Worm (Caenorhabditis elegans): ENCODE measurements around the gene R05A10.3.

DNA sequence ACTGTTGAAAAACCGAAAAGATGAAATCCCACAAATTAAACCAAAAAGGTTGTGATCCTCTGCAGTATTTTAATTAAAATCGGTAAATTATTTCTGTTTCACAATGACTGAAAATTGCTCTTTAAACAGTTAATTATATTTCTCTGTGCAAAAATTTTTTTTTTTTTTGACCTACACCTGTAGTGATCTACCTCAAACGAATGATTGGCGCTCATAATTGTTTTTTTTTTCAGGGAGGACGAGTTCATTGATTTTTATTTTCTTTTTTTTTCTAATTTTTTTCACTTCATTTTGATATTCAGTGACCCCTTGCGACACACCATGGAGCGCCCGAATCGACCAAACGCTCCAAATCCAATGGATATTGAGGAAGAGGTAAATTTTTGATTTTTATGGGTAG is 19.9 kb upstream of the R05A10.3 start, which contains the start of gene F02H6.2:
- no peak for TF ChIP-seq tab-1 (GFP tag; IDR thresholded peaks at IDR 0.05)
- no peak for TF ChIP-seq ztf-29 (GFP tag; IDR thresholded peaks at IDR 0.05)
- TF ChIP-seq flt-1 (GFP tag; IDR thresholded peaks at IDR 0.05): no peak
- no peak for TF ChIP-seq klf-2 (GFP tag; conservative IDR thresholded peaks at IDR 0.05)
- no peak for TF ChIP-seq ztf-23 (GFP tag; IDR thresholded peaks at IDR 0.05)
- no peak for TF ChIP-seq cog-1 (tag; optimal IDR thresholded peaks at IDR 0.05)
- TF ChIP-seq ref-1 (GFP tag; conservative IDR thresholded peaks at IDR 0.05): no peak
- no peak for TF ChIP-seq med-1 (GFP tag; optimal IDR thresholded peaks at IDR 0.05; ENCODE audit: insufficient read depth)
- no peak for TF ChIP-seq T22C8.4 (GFP tag; IDR thresholded peaks at IDR 0.05)

Data from whole organism, midembryonic.